Fruit fly (Drosophila melanogaster) S2 (cell line): ENCODE measurements around the gene Galphai.

Experiments used
- CG8478 ChIP-seq: fragments of >200 bp; optimal IDR thresholded peaks from 2 replicates; lab custom pipeline; 2018
- CTCF ChIP-seq, 2 experiments: fragments of >200 bp; optimal IDR thresholded peaks; 2 replicates each; lab custom pipeline; 2018

- TF ChIP-seq CG8478 (lab: Kevin White, UChicago), result no peak
- TF ChIP-seq CTCF (optimal IDR thresholded peaks at IDR 0.05; lab: Kevin White, UChicago), result no peak
Measured at dm6 chr3L:6997410-6997809, 17.6 kb upstream of the Galphai start.
